Worm (Caenorhabditis elegans) whole organism, mixed stage, embryonic: ENCODE data around the gene idh-2.

Source experiments
- mab-5 ChIP-seq: fragments of 150-350 bp; optimal IDR thresholded peaks from 2 replicates; lab custom pipeline; 2014; ENCODE audit warnings: missing biosample characterization, missing genetic modification characterization
- sptf-1 ChIP-seq: sonication (generic microtip); optimal IDR thresholded peaks from 2 replicates; lab custom pipeline; 2017; ENCODE audit warnings: mild to moderate bottlenecking, missing genetic modification characterization, moderate library complexity, missing compliant biosample characterization
- unc-39 ChIP-seq: fragments of 150-350 bp; optimal IDR thresholded peaks from 2 replicates; lab custom pipeline; 2014; ENCODE audit warnings: missing biosample characterization, missing genetic modification characterization

- TF ChIP-seq sptf-1 (peak; percentile 35), unc-39 (tag; lab: Kevin White, UChicago) (no peak), mab-5 (tag; lab: Kevin White, UChicago) (no peak)
Observed at ce11 chrX:11257071-11257470, 41.3 kb downstream of the idh-2 start, which contains the start of gene C03A3.1.
